Worm (Caenorhabditis elegans): ENCODE data around the gene W06H8.2.

DNA sequence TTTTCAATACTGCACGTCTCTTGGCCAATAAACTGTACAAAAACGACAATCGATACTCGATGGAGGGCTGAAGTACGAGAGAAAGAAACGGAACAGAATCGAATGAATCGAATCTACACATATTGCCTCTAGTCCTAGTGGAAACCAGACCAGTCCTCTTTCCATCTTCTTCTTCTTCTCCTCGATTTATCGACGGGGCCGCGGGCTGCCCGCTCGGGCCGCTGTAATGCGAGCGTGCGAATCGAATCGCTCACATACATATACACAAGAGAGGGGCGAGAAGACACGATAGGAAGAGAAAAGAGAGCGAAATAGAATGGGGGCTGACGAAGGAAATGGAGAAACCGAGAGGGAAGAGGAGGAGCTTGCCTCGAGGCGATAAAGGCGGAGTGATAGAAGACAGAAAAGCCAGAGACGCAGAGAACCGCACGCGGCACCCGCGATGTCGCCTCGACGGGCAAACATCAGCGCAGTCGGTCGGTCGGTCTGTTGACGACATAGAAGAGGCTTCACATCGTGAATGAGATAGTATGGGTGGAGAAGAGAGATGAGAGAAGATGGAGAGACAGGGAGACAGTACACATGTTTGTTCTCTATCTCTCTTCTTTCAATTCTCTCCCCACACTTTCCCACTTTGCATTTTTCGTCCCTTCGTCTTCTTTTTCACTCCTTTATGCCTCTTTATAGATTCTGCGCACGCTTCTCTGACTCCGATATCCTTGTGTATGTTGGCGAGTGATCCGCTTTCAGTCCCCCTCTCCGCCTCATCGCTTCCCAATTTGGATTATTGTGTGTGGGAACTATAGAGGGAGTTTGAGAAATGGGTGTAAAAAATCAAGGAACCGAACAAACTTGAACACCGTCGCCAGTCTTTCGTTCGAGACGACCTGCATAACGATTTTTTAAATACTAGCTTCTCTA, 21.0 kb downstream of the W06H8.2 start:
- TF ChIP-seq nhr-77 (tag; optimal IDR thresholded peaks at IDR 0.05), result no peak
- peak; percentile 73 for TF ChIP-seq nhr-25 (tag; optimal IDR thresholded peaks at IDR 0.05)
- peak; percentile 27 for TF ChIP-seq ceh-16 (tag; optimal IDR thresholded peaks at IDR 0.05)
- TF ChIP-seq nfya-1 (tag; optimal IDR thresholded peaks at IDR 0.05; ENCODE audit: insufficient read depth), result peak; percentile 91
- TF ChIP-seq pqm-1 (tag; optimal IDR thresholded peaks at IDR 0.05), result peak; percentile 93
- peak; percentile 85 for TF ChIP-seq zag-1 (tag; optimal IDR thresholded peaks at IDR 0.05)
- peak; percentile 93 for TF ChIP-seq nhr-11 (tag; optimal IDR thresholded peaks at IDR 0.05)
- peak; percentile 66 for TF ChIP-seq snpc-4 (tag; optimal IDR thresholded peaks at IDR 0.05)
- peak; percentile 84 for TF ChIP-seq ztf-4 (tag; optimal IDR thresholded peaks at IDR 0.05)
